Worm (Caenorhabditis elegans) whole organism, L1 larva: ENCODE measurements around the gene csr-1.

ENCODE experiments used
- alr-1 ChIP-seq: fragments of 200-800 bp; sonication (Bioruptor generic); optimal IDR thresholded peaks from 2 replicates; lab custom pipeline; 2018; ENCODE audit warnings: borderline replicate concordance, mild to moderate bottlenecking, missing genetic modification characterization, missing compliant biosample characterization
- ceh-82 ChIP-seq, 3 experiments: fragments of 150-350 bp in 1 of 3; sonication (generic microtip) in 2 of 3; optimal IDR thresholded peaks; 2 replicates each; lab custom pipeline; 2014 to 2017; ENCODE audit warnings: missing biosample characterization in 3 of 3, missing genetic modification characterization in 3 of 3
- ceh-88 ChIP-seq: fragments of 200-800 bp; sonication (Bioruptor generic); IDR thresholded peaks from 2 replicates; pipeline ENCODE4 v1.3.6; 2022; ENCODE audit warnings: missing genetic modification characterization, missing compliant biosample characterization
- efl-1 ChIP-seq, 4 experiments: fragments of 150-350 bp; optimal IDR thresholded peaks in 3 of 4; peaks in 1 of 4; 1 replicate in 1 of 4; 2 replicates in 3 of 4; lab custom pipeline; 2014; ENCODE audit warnings: missing biosample characterization in 2 of 4, missing genetic modification characterization in 2 of 4, missing genetic modification reagents in 2 of 4
- elt-2 ChIP-seq: sonication (generic microtip); optimal IDR thresholded peaks from 2 replicates; lab custom pipeline; 2016; ENCODE audit warnings: missing genetic modification characterization, mild to moderate bottlenecking, inconsistent platforms, missing compliant biosample characterization, missing genetic modification reagents
- fos-1 ChIP-seq: fragments of 150-350 bp; optimal IDR thresholded peaks from 2 replicates; lab custom pipeline; 2014; ENCODE audit warnings: missing biosample characterization, missing genetic modification characterization
- lsy-2 ChIP-seq, 2 experiments: fragments of 150-350 bp; optimal IDR thresholded peaks; 2 replicates each; lab custom pipeline; 2014; ENCODE audit warnings: missing biosample characterization in 2 of 2, missing genetic modification characterization in 2 of 2
- mdl-1 ChIP-seq, 2 experiments: fragments of 150-350 bp; optimal IDR thresholded peaks; 2 replicates each; lab custom pipeline; 2014 to 2017; ENCODE audit warnings: missing biosample characterization in 2 of 2, missing genetic modification characterization in 2 of 2, inconsistent platforms in 1 of 2
- nhr-71 ChIP-seq: sonication (generic microtip); optimal IDR thresholded peaks from 2 replicates; lab custom pipeline; 2016; ENCODE audit warnings: mild to moderate bottlenecking, missing genetic modification characterization, moderate library complexity, missing compliant biosample characterization
- rnt-1 ChIP-seq: sonication (generic microtip); optimal IDR thresholded peaks from 2 replicates; lab custom pipeline; 2016; ENCODE audit warnings: mild to moderate bottlenecking, missing genetic modification characterization, moderate library complexity, missing compliant biosample characterization
- skn-1 ChIP-seq: fragments of 150-350 bp; optimal IDR thresholded peaks from 2 replicates; lab custom pipeline; 2014; ENCODE audit warnings: missing biosample characterization, missing genetic modification characterization
- snpc-4 ChIP-seq: fragments of 150-350 bp; optimal IDR thresholded peaks from 2 replicates; lab custom pipeline; 2014; ENCODE audit warnings: missing biosample characterization, missing genetic modification characterization
- unc-130 ChIP-seq: fragments of 150-350 bp; optimal IDR thresholded peaks from 2 replicates; lab custom pipeline; 2017; ENCODE audit warnings: missing biosample characterization, missing genetic modification characterization, inconsistent platforms
- ztf-4 ChIP-seq: fragments of 150-350 bp; optimal IDR thresholded peaks from 2 replicates; lab custom pipeline; 2014; ENCODE audit warnings: missing biosample characterization, missing genetic modification characterization

DNA sequence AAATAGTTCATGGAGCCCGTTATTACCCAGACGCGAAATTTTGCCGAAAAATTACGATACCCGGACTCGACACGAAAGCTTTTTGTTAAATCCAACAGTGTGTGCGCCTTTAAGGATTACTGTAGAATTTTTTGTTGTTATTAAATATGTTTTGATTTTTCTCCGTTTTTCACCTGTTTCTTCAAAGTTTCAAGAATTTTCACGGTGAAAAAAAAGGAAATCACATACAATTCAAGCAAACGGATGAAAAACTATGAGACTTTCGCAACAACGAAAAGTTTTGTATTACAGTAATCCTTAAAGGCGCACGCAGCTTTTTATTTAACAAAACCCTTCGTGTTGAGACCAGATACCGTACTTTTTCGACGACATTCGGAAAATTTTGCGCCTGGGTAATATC lies 3.1 kb upstream of the csr-1 start:
- no peak for TF ChIP-seq ztf-4 (tag; lab: Kevin White, UChicago)
- no peak for TF ChIP-seq mdl-1 (tag; optimal IDR thresholded peaks at IDR 0.05; lab: Kevin White, UChicago)
- no peak for TF ChIP-seq ceh-88 (GFP tag; lab: Robert Waterston, UW)
- no peak for TF ChIP-seq fos-1
- no peak for TF ChIP-seq rnt-1
- TF ChIP-seq elt-2, result no peak
- no peak for TF ChIP-seq alr-1 (tag; lab: Kevin White, UChicago)
- no peak for TF ChIP-seq snpc-4 (tag; lab: Kevin White, UChicago)
- no peak for TF ChIP-seq lsy-2 (tag; optimal IDR thresholded peaks at IDR 0.05; lab: Kevin White, UChicago)
- TF ChIP-seq unc-130 (tag; lab: Kevin White, UChicago), result no peak
- no peak for TF ChIP-seq skn-1 (tag; lab: Kevin White, UChicago)
- no peak for TF ChIP-seq nhr-71
- no peak for TF ChIP-seq efl-1 (optimal IDR thresholded peaks at IDR 0.05; lab: Kevin White, UChicago)
- TF ChIP-seq efl-1 (GFP tag; optimal IDR thresholded peaks at IDR 0.05 in 1 of 2; lab: Kevin White, UChicago), result no peak
- no peak for TF ChIP-seq ceh-82 (tag; optimal IDR thresholded peaks at IDR 0.05; lab: Kevin White, UChicago)
